Fruit fly (Drosophila melanogaster): Measurements from ENCODE around the gene rdgA.

rdgA gene

dm6 chrX:8907547-8907813 lies 612 bp downstream of the rdgA start:
- TF ChIP-seq cic (GFP tag; optimal IDR thresholded peaks at IDR 0.05), result no peak
- no peak for TF ChIP-seq ovo (GFP tag; optimal IDR thresholded peaks at IDR 0.05)
- TF ChIP-seq CG14711 (tag; optimal IDR thresholded peaks at IDR 0.05), result no peak
- no peak for TF ChIP-seq Mnt (GFP tag; optimal IDR thresholded peaks at IDR 0.05)
- TF ChIP-seq CG7101 (tag; optimal IDR thresholded peaks at IDR 0.05), result no peak
- no peak for TF ChIP-seq cnc (optimal IDR thresholded peaks at IDR 0.05)
- TF ChIP-seq CG5204 (GFP tag; optimal IDR thresholded peaks at IDR 0.05), result no peak

- TF ChIP-seq cnc (optimal IDR thresholded peaks at IDR 0.05) (no peak), CG14711 (tag; optimal IDR thresholded peaks at IDR 0.05) (no peak), CG12768 (GFP tag; optimal IDR thresholded peaks at IDR 0.05) (no peak), cic (GFP tag; optimal IDR thresholded peaks at IDR 0.05) (no peak), Crg-1 (GFP tag; optimal IDR thresholded peaks at IDR 0.05) (no peak)
Observed at dm6 chrX:8908137-8908536, 1.3 kb downstream of the rdgA start.

dm6 chrX:8911878-8912277 lies 5.0 kb downstream of the rdgA start:
- no peak for TF ChIP-seq Mnt (GFP tag; optimal IDR thresholded peaks at IDR 0.05)
- TF ChIP-seq Crg-1 (GFP tag; optimal IDR thresholded peaks at IDR 0.05), result no peak
- no peak for TF ChIP-seq cic (GFP tag; optimal IDR thresholded peaks at IDR 0.05)
- TF ChIP-seq CG14711 (tag; optimal IDR thresholded peaks at IDR 0.05), result no peak
- no peak for TF ChIP-seq Hr96 (GFP tag; optimal IDR thresholded peaks at IDR 0.05)
- TF ChIP-seq cnc (optimal IDR thresholded peaks at IDR 0.05), result no peak
- no peak for TF ChIP-seq CG33017 (tag; optimal IDR thresholded peaks at IDR 0.05)
- no peak for TF ChIP-seq CG11617 (GFP tag; optimal IDR thresholded peaks at IDR 0.05)
- no peak for TF ChIP-seq CG12768 (GFP tag; optimal IDR thresholded peaks at IDR 0.05)
- no peak for TF ChIP-seq bab1 (GFP tag; optimal IDR thresholded peaks at IDR 0.05)
- no peak for TF ChIP-seq toe (GFP tag; optimal IDR thresholded peaks at IDR 0.05)
- TF ChIP-seq Clk (GFP tag; optimal IDR thresholded peaks at IDR 0.05), result no peak
- TF ChIP-seq CG5204 (GFP tag; optimal IDR thresholded peaks at IDR 0.05), result no peak
- TF ChIP-seq CG1620 (GFP tag; optimal IDR thresholded peaks at IDR 0.05), result no peak
- no peak for TF ChIP-seq CG7101 (tag; optimal IDR thresholded peaks at IDR 0.05)

- TF ChIP-seq pad (GFP tag; optimal IDR thresholded peaks at IDR 0.05), result no peak
- TF ChIP-seq ovo (GFP tag; optimal IDR thresholded peaks at IDR 0.05), result no peak
- no peak for TF ChIP-seq CG7101 (tag; optimal IDR thresholded peaks at IDR 0.05)
Observed at dm6 chrX:8923587-8923986, 16.7 kb downstream of the rdgA start, which contains the start of the genes CG12661 and CG43255. CG12661 (minus strand) TSS chrX:8923687. CG43255 (plus strand) TSS chrX:8923960.

- TF ChIP-seq Crg-1 (GFP tag; optimal IDR thresholded peaks at IDR 0.05) (no peak), Hr96 (GFP tag; optimal IDR thresholded peaks at IDR 0.05) (no peak), CG33017 (tag; optimal IDR thresholded peaks at IDR 0.05) (no peak)
Observed at dm6 chrX:8924778-8925177, 17.9 kb downstream of the rdgA start.

- TF ChIP-seq pad (GFP tag; optimal IDR thresholded peaks at IDR 0.05) (no peak), bab1 (GFP tag; optimal IDR thresholded peaks at IDR 0.05) (no peak), cic (GFP tag; optimal IDR thresholded peaks at IDR 0.05) (no peak), CG1620 (GFP tag; optimal IDR thresholded peaks at IDR 0.05) (no peak), ovo (GFP tag; optimal IDR thresholded peaks at IDR 0.05) (no peak), cnc (optimal IDR thresholded peaks at IDR 0.05) (no peak), Mnt (GFP tag; optimal IDR thresholded peaks at IDR 0.05) (no peak), Hr96 (GFP tag; optimal IDR thresholded peaks at IDR 0.05) (no peak), Crg-1 (GFP tag; optimal IDR thresholded peaks at IDR 0.05) (no peak), CG14711 (tag; optimal IDR thresholded peaks at IDR 0.05) (no peak), Clk (GFP tag; optimal IDR thresholded peaks at IDR 0.05) (no peak), CG7045 (GFP tag; optimal IDR thresholded peaks at IDR 0.05) (no peak), toe (GFP tag; optimal IDR thresholded peaks at IDR 0.05) (no peak)
Observed at dm6 chrX:8958261-8958660, 51.4 kb downstream of the rdgA start.

- TF ChIP-seq pad (GFP tag; optimal IDR thresholded peaks at IDR 0.05) (peak; percentile 21), Crg-1 (GFP tag; optimal IDR thresholded peaks at IDR 0.05) (no peak), CG11617 (GFP tag; optimal IDR thresholded peaks at IDR 0.05) (peak; percentile 70), CG12768 (GFP tag; optimal IDR thresholded peaks at IDR 0.05) (no peak), toe (GFP tag; optimal IDR thresholded peaks at IDR 0.05) (peak; percentile 39), Mnt (GFP tag; optimal IDR thresholded peaks at IDR 0.05) (peak; percentile 63), Clk (GFP tag; optimal IDR thresholded peaks at IDR 0.05) (no peak), Hr96 (GFP tag; optimal IDR thresholded peaks at IDR 0.05) (peak; percentile 62), CG33017 (tag; optimal IDR thresholded peaks at IDR 0.05) (no peak), cic (GFP tag; optimal IDR thresholded peaks at IDR 0.05) (peak; percentile 30), tj (GFP tag; optimal IDR thresholded peaks at IDR 0.05) (peak; percentile 23), CG14711 (tag; optimal IDR thresholded peaks at IDR 0.05) (no peak), CG5204 (GFP tag; optimal IDR thresholded peaks at IDR 0.05) (peak; percentile 23), CG7045 (GFP tag; optimal IDR thresholded peaks at IDR 0.05) (no peak), CG7101 (tag; optimal IDR thresholded peaks at IDR 0.05) (peak; percentile 67), cnc (optimal IDR thresholded peaks at IDR 0.05) (no peak), bab1 (GFP tag; optimal IDR thresholded peaks at IDR 0.05) (no peak), kay (GFP tag; ENCODE audit: borderline replicate concordance) (no peak), CG1620 (GFP tag; optimal IDR thresholded peaks at IDR 0.05) (no peak), ovo (GFP tag; optimal IDR thresholded peaks at IDR 0.05) (no peak)
Observed at dm6 chrX:8973136-8973535, 66.3 kb downstream of the rdgA start.

dm6 chrX:8974203-8974602 lies 67.3 kb downstream of the rdgA start, which contains the start of gene CG10962:
CG10962 (minus strand) TSS chrX:8974255.
- TF ChIP-seq CG7101 (tag; optimal IDR thresholded peaks at IDR 0.05) (peak; percentile 83), CG7045 (GFP tag; optimal IDR thresholded peaks at IDR 0.05) (peak; percentile 22), toe (GFP tag; optimal IDR thresholded peaks at IDR 0.05) (peak; percentile 50), Hr96 (GFP tag; optimal IDR thresholded peaks at IDR 0.05) (peak; percentile 85), CG5204 (GFP tag; optimal IDR thresholded peaks at IDR 0.05) (peak; percentile 62), kay (GFP tag; ENCODE audit: borderline replicate concordance) (no peak), CG11617 (GFP tag; optimal IDR thresholded peaks at IDR 0.05) (peak; percentile 71), Crg-1 (GFP tag; optimal IDR thresholded peaks at IDR 0.05) (peak; percentile 59), Mnt (GFP tag; optimal IDR thresholded peaks at IDR 0.05) (peak; percentile 63), bab1 (GFP tag; optimal IDR thresholded peaks at IDR 0.05) (peak; percentile 65), pad (GFP tag; optimal IDR thresholded peaks at IDR 0.05) (peak; percentile 50), CG14711 (tag; optimal IDR thresholded peaks at IDR 0.05) (peak; percentile 76), cnc (optimal IDR thresholded peaks at IDR 0.05) (no peak), ovo (GFP tag; optimal IDR thresholded peaks at IDR 0.05) (no peak), CG12768 (GFP tag; optimal IDR thresholded peaks at IDR 0.05) (peak; percentile 47), CG33017 (tag; optimal IDR thresholded peaks at IDR 0.05) (peak; percentile 53), tj (GFP tag; optimal IDR thresholded peaks at IDR 0.05) (peak; percentile 52), CG1620 (GFP tag; optimal IDR thresholded peaks at IDR 0.05) (peak; percentile 25), cic (GFP tag; optimal IDR thresholded peaks at IDR 0.05) (no peak), Clk (GFP tag; optimal IDR thresholded peaks at IDR 0.05) (peak; percentile 7)
